Fruit fly (Drosophila melanogaster) S2 (cell line): ENCODE data around the gene Uch-L5R.

Experiments used
- CG8478 ChIP-seq: fragments of >200 bp; optimal IDR thresholded peaks from 2 replicates; lab custom pipeline; 2018
- CTCF ChIP-seq, 2 experiments: fragments of >200 bp; optimal IDR thresholded peaks; 2 replicates each; lab custom pipeline; 2018

DNA sequence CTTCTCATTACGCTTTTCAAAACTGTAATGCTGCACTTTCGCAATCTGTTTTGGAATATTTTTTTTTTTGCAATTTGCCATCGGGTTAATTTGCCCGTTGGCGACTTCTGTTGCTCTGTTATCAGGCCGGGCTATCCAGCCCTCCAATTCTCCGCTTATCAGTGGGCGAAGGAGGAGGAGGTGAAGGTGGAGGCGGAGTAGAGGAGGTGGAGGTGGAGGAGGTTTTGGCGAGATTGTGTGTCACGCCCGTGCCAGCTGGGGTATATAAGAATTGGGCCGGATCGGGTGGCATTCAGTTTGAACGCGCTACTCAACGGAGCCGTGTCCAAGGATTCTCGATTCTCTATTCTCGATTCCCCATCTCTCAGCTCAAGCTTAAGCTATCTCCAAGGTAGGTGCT, 42.3 kb downstream of the Uch-L5R start:
- TF ChIP-seq CTCF (optimal IDR thresholded peaks at IDR 0.05; lab: Kevin White, UChicago) = no peak
- no peak for TF ChIP-seq CG8478
